Worm (Caenorhabditis elegans) whole organism, young adult: Measurements from ENCODE around the gene gfi-1.

Experiments
- B0261.1 ChIP-seq: sonication (generic microtip); optimal IDR thresholded peaks from 2 replicates; lab custom pipeline; 2016; ENCODE audit warnings: mild to moderate bottlenecking, missing genetic modification characterization, moderate library complexity, missing compliant biosample characterization
- C06A6.2 ChIP-seq: fragments of 200-800 bp; sonication (Bioruptor generic); conservative IDR thresholded peaks from 2 replicates; pipeline ENCODE4 v1.3.6; 2022; ENCODE audit warnings: missing genetic modification characterization, missing compliant biosample characterization
- C17E4.6 ChIP-seq: fragments of 200-800 bp; sonication (Bioruptor generic); IDR thresholded peaks from 2 replicates; pipeline ENCODE4 v1.3.6; 2022; ENCODE audit warnings: missing genetic modification reagents, missing genetic modification characterization, missing compliant biosample characterization
- F49E8.2 ChIP-seq: sonication (generic microtip); optimal IDR thresholded peaks from 3 replicates; lab custom pipeline; 2017; ENCODE audit warnings: missing genetic modification characterization, mild to moderate bottlenecking, missing compliant biosample characterization, antibody characterized with exemption, moderate library complexity; ENCODE audit not compliant: insufficient read depth
- K12H6.12 ChIP-seq: fragments of 200-800 bp; sonication (Bioruptor generic); optimal IDR thresholded peaks from 2 replicates; lab custom pipeline; 2018; ENCODE audit warnings: mild to moderate bottlenecking, missing genetic modification characterization, missing compliant biosample characterization
- Y53G8AR.9 ChIP-seq: fragments of 200-800 bp; sonication (Bioruptor generic); conservative IDR thresholded peaks from 2 replicates; pipeline ENCODE4 v1.3.6; 2022; ENCODE audit warnings: missing genetic modification reagents, missing genetic modification characterization, missing compliant biosample characterization
- Y56A3A.18 ChIP-seq: fragments of 200-800 bp; sonication (Bioruptor generic); IDR thresholded peaks from 2 replicates; pipeline ENCODE4 v1.3.6; 2022; ENCODE audit warnings: missing genetic modification reagents, missing genetic modification characterization, missing compliant biosample characterization
- Y67H2A.10 ChIP-seq: fragments of 200-800 bp; sonication (Bioruptor generic); conservative IDR thresholded peaks from 2 replicates; pipeline ENCODE4 v1.3.6; 2022; ENCODE audit warnings: missing genetic modification reagents, missing genetic modification characterization, missing compliant biosample characterization
- Y95B8A.8 ChIP-seq: fragments of 200-800 bp; sonication (Bioruptor generic); IDR thresholded peaks from 2 replicates; pipeline ENCODE4 v1.3.6; 2022; ENCODE audit warnings: missing genetic modification reagents, missing genetic modification characterization, missing compliant biosample characterization
- ama-1 ChIP-seq, 3 experiments: fragments of 150-350 bp in 1 of 3; sonication (generic microtip) in 2 of 3; optimal IDR thresholded peaks; 2 replicates each; lab custom pipeline; 2014 to 2018; ENCODE audit warnings: missing biosample characterization in 2 of 3, missing genetic modification characterization in 2 of 3, missing genetic modification reagents in 2 of 3
- attf-5 ChIP-seq: fragments of 200-800 bp; sonication (Bioruptor generic); optimal IDR thresholded peaks from 2 replicates; lab custom pipeline; 2018; ENCODE audit warnings: mild to moderate bottlenecking, missing genetic modification characterization, missing compliant biosample characterization
- attf-6 ChIP-seq: fragments of 200-800 bp; sonication (Bioruptor generic); IDR thresholded peaks from 2 replicates; pipeline ENCODE4 v1.3.6; 2022; ENCODE audit warnings: missing genetic modification reagents, missing genetic modification characterization, missing compliant biosample characterization
- cebp-1 ChIP-seq, 2 experiments: fragments of 200-800 bp in 1 of 2; sonication (Bioruptor generic) in 1 of 2; sonication (generic microtip) in 1 of 2; IDR thresholded peaks in 1 of 2; optimal IDR thresholded peaks in 1 of 2; 2 replicates each; pipeline versions ENCODE4 v1.3.6 to Lab custom; 2017 to 2022; ENCODE audit warnings: missing compliant biosample characterization in 2 of 2, missing genetic modification characterization in 2 of 2, mild to moderate bottlenecking in 1 of 2, missing genetic modification reagents in 1 of 2, moderate library complexity in 1 of 2
- ceh-91 ChIP-seq: fragments of 200-800 bp; sonication (Bioruptor generic); IDR thresholded peaks from 2 replicates; pipeline ENCODE4 v1.3.6; 2022; ENCODE audit warnings: missing genetic modification reagents, missing genetic modification characterization, missing compliant biosample characterization
- dox-1 ChIP-seq: fragments of 200-800 bp; sonication (Bioruptor generic); IDR thresholded peaks from 2 replicates; pipeline ENCODE4 v1.3.6; 2022; ENCODE audit warnings: missing genetic modification reagents, missing genetic modification characterization, missing compliant biosample characterization
- egrh-3 ChIP-seq: fragments of 200-800 bp; sonication (Bioruptor generic); IDR thresholded peaks from 2 replicates; pipeline ENCODE4 v1.3.6; 2022; ENCODE audit warnings: missing genetic modification reagents, missing genetic modification characterization, missing compliant biosample characterization
- gei-17 ChIP-seq: fragments of 200-800 bp; sonication (Bioruptor generic); optimal IDR thresholded peaks from 2 replicates; lab custom pipeline; 2018; ENCODE audit warnings: mild to moderate bottlenecking, missing genetic modification characterization, missing compliant biosample characterization
- him-1 ChIP-seq: sonication (generic microtip); optimal IDR thresholded peaks from 2 replicates; lab custom pipeline; 2016; ENCODE audit warnings: missing genotype, missing genetic modification reagents, missing genetic modification characterization, missing compliant biosample characterization
- hmg-20 ChIP-seq: fragments of 200-800 bp; sonication (Bioruptor generic); IDR thresholded peaks from 2 replicates; pipeline ENCODE4 v1.3.6; 2022; ENCODE audit warnings: missing genetic modification reagents, missing genetic modification characterization, missing compliant biosample characterization
- hsf-1 ChIP-seq: fragments of 200-800 bp; sonication (Bioruptor generic); IDR thresholded peaks from 2 replicates; pipeline ENCODE4 v1.3.6; 2022; ENCODE audit warnings: missing genetic modification reagents, missing genetic modification characterization, missing compliant biosample characterization
- lsl-1 ChIP-seq: fragments of 200-800 bp; sonication (Bioruptor generic); optimal IDR thresholded peaks from 2 replicates; lab custom pipeline; 2018; ENCODE audit warnings: mild to moderate bottlenecking, missing genetic modification characterization, moderate library complexity, missing compliant biosample characterization
- madf-10 ChIP-seq: sonication (generic microtip); optimal IDR thresholded peaks from 2 replicates; lab custom pipeline; 2016; ENCODE audit warnings: mild to moderate bottlenecking, missing genetic modification characterization, missing compliant biosample characterization
- mcd-1 ChIP-seq: fragments of 200-800 bp; sonication (Bioruptor generic); IDR thresholded peaks from 2 replicates; pipeline ENCODE4 v1.3.6; 2022; ENCODE audit warnings: missing genetic modification reagents, missing genetic modification characterization, missing compliant biosample characterization
- mes-4 ChIP-seq: sonication (generic microtip); optimal IDR thresholded peaks from 2 replicates; lab custom pipeline; 2016; ENCODE audit warnings: missing genotype, missing genetic modification characterization, missing compliant biosample characterization
- nfya-2 ChIP-seq: fragments of 200-800 bp; sonication (Bioruptor generic); IDR thresholded peaks from 2 replicates; pipeline ENCODE4 v1.3.6; 2022; ENCODE audit warnings: missing genetic modification reagents, missing genetic modification characterization, missing compliant biosample characterization
- nhr-120 ChIP-seq: fragments of 200-800 bp; sonication (Bioruptor generic); IDR thresholded peaks from 2 replicates; pipeline ENCODE4 v1.3.6; 2022; ENCODE audit warnings: missing genetic modification characterization, missing compliant biosample characterization
- pbrm-1 ChIP-seq: fragments of 200-800 bp; sonication (Bioruptor generic); IDR thresholded peaks from 2 replicates; pipeline ENCODE4 v1.3.6; 2022; ENCODE audit warnings: missing genetic modification reagents, missing genetic modification characterization, missing compliant biosample characterization
- snpc-4 ChIP-seq, 5 experiments: fragments of 150-350 bp in 1 of 5; sonication (generic microtip) in 4 of 5; optimal IDR thresholded peaks; 2 replicates each; lab custom pipeline; 2014 to 2018; ENCODE audit warnings: missing genetic modification characterization in 5 of 5, missing biosample characterization in 3 of 5, antibody characterized with exemption in 2 of 5, mild to moderate bottlenecking in 2 of 5, missing compliant biosample characterization in 2 of 5, missing genotype in 2 of 5, moderate library complexity in 2 of 5, missing genetic modification reagents in 1 of 5
- somi-1 ChIP-seq: fragments of 200-800 bp; sonication (Bioruptor generic); optimal IDR thresholded peaks from 2 replicates; lab custom pipeline; 2018; ENCODE audit warnings: mild to moderate bottlenecking, missing genetic modification characterization, missing compliant biosample characterization
- unc-130 ChIP-seq: sonication (generic microtip); optimal IDR thresholded peaks from 2 replicates; lab custom pipeline; 2016; ENCODE audit warnings: missing genetic modification reagents, missing genetic modification characterization, missing compliant biosample characterization
- zfh-2 ChIP-seq: fragments of 200-800 bp; sonication (Bioruptor generic); conservative IDR thresholded peaks from 2 replicates; pipeline ENCODE4 v1.3.6; 2022; ENCODE audit warnings: missing genetic modification reagents, missing genetic modification characterization, missing compliant biosample characterization
- ztf-18 ChIP-seq: sonication (generic microtip); optimal IDR thresholded peaks from 2 replicates; lab custom pipeline; 2016; ENCODE audit warnings: missing genotype, mild to moderate bottlenecking, missing genetic modification characterization, missing compliant biosample characterization
- ztf-26 ChIP-seq: sonication (generic microtip); optimal IDR thresholded peaks from 2 replicates; lab custom pipeline; 2017; ENCODE audit warnings: missing genetic modification characterization, missing compliant biosample characterization
- ztf-28 ChIP-seq: fragments of 200-800 bp; sonication (Bioruptor generic); IDR thresholded peaks from 2 replicates; pipeline ENCODE4 v1.3.6; 2022; ENCODE audit warnings: missing genetic modification reagents, missing genetic modification characterization, missing compliant biosample characterization

The gfi-1 gene

DNA sequence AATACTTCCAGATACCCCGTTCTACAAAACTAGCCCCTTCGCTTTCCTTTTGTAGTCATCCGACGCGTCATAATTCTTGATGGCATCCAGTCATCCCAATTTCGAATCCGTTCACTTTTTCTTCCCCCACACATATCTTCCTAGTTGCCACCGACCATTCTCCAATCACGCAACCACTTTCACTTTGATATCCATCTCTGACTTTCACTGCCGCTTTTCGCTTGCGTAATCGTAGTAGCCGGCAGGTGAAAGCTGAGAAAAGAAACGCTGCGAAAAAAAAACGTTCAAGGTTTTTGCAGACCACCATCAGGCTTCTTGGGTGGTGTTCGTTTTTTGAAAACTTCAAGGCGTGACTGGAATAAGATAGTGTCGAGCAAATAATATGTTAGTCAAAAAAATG is 47.4 kb downstream of the gfi-1 start:
- TF ChIP-seq C06A6.2 (GFP tag; lab: Robert Waterston, UW) (no peak), C17E4.6 (GFP tag; lab: Robert Waterston, UW) (no peak), nhr-120 (no peak), ztf-28 (GFP tag; lab: Robert Waterston, UW) (0 out of 2 replicates have a peak, but pooled peaks have one; percentile 7), mes-4 (tag; lab: Kevin White, UChicago) (no peak)

DNA sequence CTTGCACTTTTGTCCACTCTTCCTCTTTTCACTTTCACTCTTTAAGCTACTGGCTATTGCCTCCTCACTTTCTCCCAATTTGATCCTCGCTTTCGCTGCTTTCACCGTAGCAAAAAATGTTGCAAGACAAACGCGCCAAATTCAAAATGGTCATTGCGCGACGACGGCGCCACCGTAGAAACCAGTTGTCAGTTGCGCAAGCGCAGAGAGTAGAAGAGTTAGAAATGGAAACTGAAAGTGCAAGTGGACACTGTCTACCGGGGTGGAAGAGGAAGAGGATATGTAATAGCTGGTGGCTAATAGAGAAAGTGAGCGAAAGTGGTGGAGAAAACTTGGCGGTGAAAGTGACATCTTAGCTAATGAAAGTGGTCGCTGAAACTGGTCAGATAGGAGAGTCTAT is 48.6 kb downstream of the gfi-1 start:
- 0 out of 2 replicates have a peak, but pooled peaks have one; percentile 20 for TF ChIP-seq Y56A3A.18
- TF ChIP-seq lsl-1 (GFP tag; lab: Kevin White, UChicago), result no peak
- TF ChIP-seq pbrm-1 (GFP tag; lab: Robert Waterston, UW), result no peak
- TF ChIP-seq nhr-120, result no peak

DNA sequence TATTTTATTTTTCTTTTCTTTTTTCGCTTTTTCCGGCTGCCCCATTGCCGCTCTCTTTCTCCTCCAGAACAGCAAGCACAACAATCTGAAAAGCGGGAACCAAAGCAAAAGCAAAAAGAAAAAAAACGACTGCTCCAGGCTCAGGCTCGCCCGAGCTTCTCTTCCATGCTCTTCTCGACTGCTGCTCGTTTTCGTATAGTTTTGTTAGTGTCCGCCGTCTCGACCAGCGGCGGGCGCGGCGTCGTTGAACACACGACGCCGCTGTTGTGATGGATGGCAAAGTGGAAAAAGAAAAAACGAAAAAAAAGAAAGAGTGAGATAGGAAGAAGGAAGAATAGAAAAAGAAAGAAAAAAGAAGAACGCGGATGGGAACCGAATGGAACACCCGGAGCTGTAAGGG is 49.6 kb downstream of the gfi-1 start:
- TF ChIP-seq him-1 (tag; lab: Kevin White, UChicago), result no peak
- no peak for TF ChIP-seq ama-1 (optimal IDR thresholded peaks at IDR 0.05; lab: Kevin White, UChicago)
- TF ChIP-seq ama-1 (GFP tag; optimal IDR thresholded peaks at IDR 0.05; lab: Kevin White, UChicago), result peak in 1 of 2 experiments; percentile 36
- no peak for TF ChIP-seq ceh-91 (GFP tag; lab: Robert Waterston, UW)
- TF ChIP-seq pbrm-1 (GFP tag; lab: Robert Waterston, UW), result no peak
- no peak for TF ChIP-seq B0261.1 (tag; lab: Kevin White, UChicago)
- TF ChIP-seq hmg-20 (GFP tag; lab: Robert Waterston, UW), result no peak
- TF ChIP-seq unc-130 (GFP tag; lab: Kevin White, UChicago), result no peak
- TF ChIP-seq mcd-1 (GFP tag; lab: Robert Waterston, UW), result 0 out of 2 replicates have a peak, but pooled peaks have one; percentile 21
- no peak for TF ChIP-seq dox-1 (GFP tag; lab: Robert Waterston, UW)
- no peak for TF ChIP-seq nhr-120
- TF ChIP-seq gei-17 (GFP tag; lab: Kevin White, UChicago), result no peak
- TF ChIP-seq ztf-26 (tag; lab: Kevin White, UChicago), result no peak
- TF ChIP-seq somi-1, result peak; percentile 16
- TF ChIP-seq cebp-1 (GFP tag; IDR thresholded peaks at IDR 0.05; lab: Robert Waterston, UW), result no peak
- TF ChIP-seq cebp-1 (tag; optimal IDR thresholded peaks at IDR 0.05; lab: Kevin White, UChicago), result peak; percentile 22
- peak; percentile 97 for TF ChIP-seq madf-10 (tag; lab: Kevin White, UChicago)
- 0 out of 2 replicates have a peak, but pooled peaks have one; percentile 30 for TF ChIP-seq egrh-3 (GFP tag; lab: Robert Waterston, UW)
- TF ChIP-seq snpc-4 (GFP tag; optimal IDR thresholded peaks at IDR 0.05; lab: Kevin White, UChicago), result no peak
- peak in 2 of 4 experiments; percentile 13 to 17 for TF ChIP-seq snpc-4 (tag; optimal IDR thresholded peaks at IDR 0.05; lab: Kevin White, UChicago)
- no peak for TF ChIP-seq Y95B8A.8 (GFP tag; lab: Robert Waterston, UW)
- TF ChIP-seq F49E8.2 (tag; lab: Kevin White, UChicago), result no peak
- no peak for TF ChIP-seq attf-5 (GFP tag; lab: Kevin White, UChicago)
- TF ChIP-seq zfh-2 (GFP tag; lab: Robert Waterston, UW), result peak; percentile 96
- TF ChIP-seq K12H6.12, result peak; percentile 43
- no peak for TF ChIP-seq hsf-1 (GFP tag; lab: Robert Waterston, UW)
- no peak for TF ChIP-seq nfya-2
- TF ChIP-seq attf-6 (GFP tag; lab: Robert Waterston, UW), result no peak
- TF ChIP-seq ztf-18, result no peak
- no peak for TF ChIP-seq Y67H2A.10 (GFP tag; lab: Robert Waterston, UW)
- no peak for TF ChIP-seq Y53G8AR.9 (GFP tag; lab: Robert Waterston, UW)
